Fruit fly (Drosophila melanogaster) whole organism, embryonic: ENCODE results near the gene CG6788.
A peak's percentile ranks its signal among the peaks of the same experiment; 100 is the strongest.

Experiments
- B-H2 ChIP-seq: fragments of 200-800 bp; sonication (Bioruptor generic); optimal IDR thresholded peaks from 2 replicates; lab custom pipeline; 2018; ENCODE audit warnings: missing biosample characterization, mild to moderate bottlenecking, missing genetic modification characterization
- BtbVII ChIP-seq: fragments of 200-800 bp; sonication (Bioruptor generic); optimal IDR thresholded peaks from 3 replicates; lab custom pipeline; 2017; ENCODE audit warnings: missing biosample characterization, mild to moderate bottlenecking, missing genetic modification characterization
- CG10979 ChIP-seq: fragments of 200-800 bp; sonication (Bioruptor generic); optimal IDR thresholded peaks from 2 replicates; lab custom pipeline; 2018; ENCODE audit warnings: missing biosample characterization, mild to moderate bottlenecking, missing genetic modification characterization, moderate library complexity
- CG12219 ChIP-seq: fragments of 200-800 bp; sonication (Bioruptor generic); optimal IDR thresholded peaks from 3 replicates; lab custom pipeline; 2018; ENCODE audit warnings: missing biosample characterization, mild to moderate bottlenecking, missing genetic modification characterization
- CG12769 ChIP-seq: fragments of 200-800 bp; sonication (Bioruptor generic); optimal IDR thresholded peaks from 2 replicates; lab custom pipeline; 2019; ENCODE audit warnings: missing biosample characterization, mild to moderate bottlenecking, missing genetic modification characterization, moderate library complexity
- CG12942 ChIP-seq: fragments of 200-800 bp; sonication (Bioruptor generic); optimal IDR thresholded peaks from 3 replicates; lab custom pipeline; 2016; ENCODE audit warnings: missing biosample characterization, missing genetic modification characterization
- CG16779 ChIP-seq: fragments of 200-800 bp; sonication (Bioruptor generic); IDR thresholded peaks from 2 replicates; pipeline ENCODE4 v1.3.6; 2022; ENCODE audit warnings: missing biosample characterization, missing genetic modification characterization
- CG16815 ChIP-seq: fragments of 200-800 bp; sonication (Bioruptor generic); optimal IDR thresholded peaks from 3 replicates; lab custom pipeline; 2017; ENCODE audit warnings: missing biosample characterization, mild to moderate bottlenecking, missing genetic modification characterization
- CG2116 ChIP-seq: fragments of 200-800 bp; sonication (Bioruptor generic); optimal IDR thresholded peaks from 3 replicates; lab custom pipeline; 2018; ENCODE audit warnings: missing biosample characterization, mild to moderate bottlenecking, missing genetic modification characterization
- CG30020 ChIP-seq: fragments of 200-800 bp; optimal IDR thresholded peaks from 2 replicates; lab custom pipeline; 2019; ENCODE audit warnings: missing biosample characterization, mild to moderate bottlenecking, missing genetic modification characterization, moderate library complexity
- CG31224 ChIP-seq: fragments of 200-800 bp; sonication (Bioruptor generic); IDR thresholded peaks from 2 replicates; pipeline ENCODE4 v1.3.6; 2022; ENCODE audit warnings: missing biosample characterization, missing genetic modification characterization
- CG31365 ChIP-seq: fragments of 200-800 bp; sonication (Bioruptor generic); optimal IDR thresholded peaks from 2 replicates; lab custom pipeline; 2018; ENCODE audit warnings: missing biosample characterization, mild to moderate bottlenecking, missing genetic modification characterization
- CG31441 ChIP-seq: fragments of 200-800 bp; sonication (Bioruptor generic); IDR thresholded peaks from 2 replicates; pipeline ENCODE4 v1.3.6; 2022; ENCODE audit warnings: missing biosample characterization, missing genetic modification characterization
- CG6854 ChIP-seq: fragments of 200-800 bp; sonication (Bioruptor generic); optimal IDR thresholded peaks from 3 replicates; lab custom pipeline; 2017; ENCODE audit warnings: missing biosample characterization, mild to moderate bottlenecking, missing genetic modification characterization
- CG7963 ChIP-seq: fragments of 200-800 bp; sonication (Bioruptor generic); IDR thresholded peaks from 3 replicates; pipeline ENCODE4 v1.3.6; 2022; ENCODE audit warnings: missing biosample characterization, missing genetic modification characterization; ENCODE audit not compliant: partially characterized antibody
- CG8290 ChIP-seq, 3 experiments: fragments of 200-800 bp; sonication (Bioruptor generic); optimal IDR thresholded peaks; 2 replicates each; lab custom pipeline; 2016 to 2019; ENCODE audit warnings: missing biosample characterization in 3 of 3, missing genetic modification characterization in 3 of 3, mild to moderate bottlenecking in 2 of 3, moderate library complexity in 1 of 3
- CG9876 ChIP-seq: fragments of 200-800 bp; sonication (Bioruptor generic); optimal IDR thresholded peaks from 2 replicates; lab custom pipeline; 2016; ENCODE audit warnings: missing biosample characterization, missing genetic modification characterization
- CTCF ChIP-seq: fragments of 200-800 bp; sonication (Bioruptor generic); optimal IDR thresholded peaks from 2 replicates; lab custom pipeline; 2017; ENCODE audit warnings: missing biosample characterization, mild to moderate bottlenecking, missing genetic modification characterization, moderate library complexity
- D19B ChIP-seq: fragments of 200-800 bp; sonication (Bioruptor generic); optimal IDR thresholded peaks from 2 replicates; lab custom pipeline; 2017; ENCODE audit warnings: missing biosample characterization, mild to moderate bottlenecking, missing genetic modification characterization
- Dfd ChIP-seq, 2 experiments: fragments of >200 bp; optimal IDR thresholded peaks; 2 replicates each; lab custom pipeline; 2017; ENCODE audit warnings: missing biosample characterization in 2 of 2, missing genetic modification characterization in 2 of 2
- Drgx ChIP-seq: fragments of 200-800 bp; sonication (Bioruptor generic); IDR thresholded peaks from 2 replicates; pipeline ENCODE4 v1.3.6; 2022; ENCODE audit warnings: missing biosample characterization, missing genetic modification characterization
- Ets65A ChIP-seq: fragments of 200-800 bp; sonication (Bioruptor generic); peaks from one replicate; lab custom pipeline; 2016; ENCODE audit warnings: missing biosample characterization, missing genetic modification characterization
- H15 ChIP-seq: fragments of 200-800 bp; sonication (Bioruptor generic); IDR thresholded peaks from 3 replicates; pipeline ENCODE4 v1.3.6; 2022; ENCODE audit warnings: missing biosample characterization, missing genetic modification characterization
- Lhr ChIP-seq: fragments of 200-800 bp; sonication (Bioruptor generic); optimal IDR thresholded peaks from 3 replicates; lab custom pipeline; 2017; ENCODE audit warnings: mild to moderate bottlenecking, missing biosample characterization, missing genetic modification reagents, missing genetic modification characterization
- Med ChIP-seq: fragments of 200-800 bp; sonication (Bioruptor generic); peaks from one replicate; lab custom pipeline; 2016; ENCODE audit warnings: missing biosample characterization, missing genetic modification characterization, mild to moderate bottlenecking, inconsistent platforms, moderate library complexity
- Oli ChIP-seq: fragments of 200-800 bp; sonication (Bioruptor generic); optimal IDR thresholded peaks from 2 replicates; lab custom pipeline; 2018; ENCODE audit warnings: missing biosample characterization, mild to moderate bottlenecking, missing genetic modification characterization, moderate library complexity
- Sox100B ChIP-seq: fragments of 200-800 bp; sonication (Bioruptor generic); optimal IDR thresholded peaks from 3 replicates; lab custom pipeline; 2018; ENCODE audit warnings: missing biosample characterization, mild to moderate bottlenecking, missing genetic modification characterization
- Sox102F ChIP-seq: fragments of 200-800 bp; sonication (Bioruptor generic); optimal IDR thresholded peaks from 2 replicates; lab custom pipeline; 2018; ENCODE audit warnings: missing biosample characterization, mild to moderate bottlenecking, missing genetic modification characterization, moderate library complexity
- Xbp1 ChIP-seq: fragments of 200-800 bp; sonication (Bioruptor generic); optimal IDR thresholded peaks from 3 replicates; lab custom pipeline; 2016; ENCODE audit warnings: missing biosample characterization, mild to moderate bottlenecking, missing genetic modification characterization
- YL-1 ChIP-seq: fragments of 200-800 bp; sonication (Bioruptor generic); optimal IDR thresholded peaks from 3 replicates; lab custom pipeline; 2017; ENCODE audit warnings: missing biosample characterization, mild to moderate bottlenecking, missing genetic modification characterization
- amos ChIP-seq: fragments of 200-800 bp; sonication (Bioruptor generic); IDR thresholded peaks from 2 replicates; pipeline ENCODE4 v1.3.6; 2022; ENCODE audit warnings: missing biosample characterization, missing genetic modification characterization; ENCODE audit not compliant: partially characterized antibody
- ap ChIP-seq: fragments of 200-800 bp; sonication (Bioruptor generic); IDR thresholded peaks from 2 replicates; pipeline ENCODE4 v1.3.6; 2022; ENCODE audit warnings: missing biosample characterization, missing genetic modification characterization
- dm ChIP-seq: fragments of 200-800 bp; sonication (Bioruptor generic); optimal IDR thresholded peaks from 3 replicates; lab custom pipeline; 2016; ENCODE audit warnings: missing biosample characterization, missing genetic modification characterization
- dmrt99B ChIP-seq: fragments of 200-800 bp; sonication (Bioruptor generic); optimal IDR thresholded peaks from 2 replicates; lab custom pipeline; 2018; ENCODE audit warnings: missing biosample characterization, mild to moderate bottlenecking, missing genetic modification characterization, moderate library complexity
- ftz-f1 ChIP-seq: fragments of 200-800 bp; sonication (Bioruptor generic); optimal IDR thresholded peaks from 2 replicates; lab custom pipeline; 2016; ENCODE audit warnings: missing biosample characterization, missing genetic modification characterization
- gce ChIP-seq: fragments of 200-800 bp; sonication (Bioruptor generic); IDR thresholded peaks from 3 replicates; pipeline ENCODE4 v1.3.6; 2022; ENCODE audit warnings: missing biosample characterization, missing genetic modification characterization
- gcm ChIP-seq: fragments of 200-800 bp; sonication (Bioruptor generic); optimal IDR thresholded peaks from 2 replicates; lab custom pipeline; 2019; ENCODE audit warnings: missing biosample characterization, mild to moderate bottlenecking, missing genetic modification characterization, moderate library complexity
- gcm2 ChIP-seq: fragments of 200-800 bp; sonication (Bioruptor generic); optimal IDR thresholded peaks from 2 replicates; lab custom pipeline; 2016; ENCODE audit warnings: missing biosample characterization, missing genetic modification characterization
- hkb ChIP-seq, 2 experiments: fragments of 200-800 bp in 1 of 2; fragments of >200 bp in 1 of 2; sonication (Bioruptor generic) in 1 of 2; IDR thresholded peaks in 1 of 2; optimal IDR thresholded peaks in 1 of 2; 2 replicates each; pipeline versions ENCODE4 v1.3.6 to Lab custom; 2017 to 2022; ENCODE audit warnings: missing biosample characterization in 1 of 2, missing genetic modification characterization in 1 of 2
- onecut ChIP-seq: fragments of 200-800 bp; sonication (Bioruptor generic); IDR thresholded peaks from 2 replicates; pipeline ENCODE4 v1.3.6; 2022; ENCODE audit warnings: missing biosample characterization, missing genetic modification characterization
- pan ChIP-seq, 4 experiments: fragments of >200 bp in 3 of 4; fragments of 200-800 bp in 1 of 4; sonication (Bioruptor generic) in 1 of 4; optimal IDR thresholded peaks in 3 of 4; IDR thresholded peaks in 1 of 4; 2 replicates each; pipeline versions ENCODE4 v1.3.6 to Lab custom; 2017 to 2022; ENCODE audit warnings: missing biosample characterization in 2 of 4, missing genetic modification characterization in 2 of 4, mixed read lengths in 1 of 4
- repo ChIP-seq: fragments of 200-800 bp; sonication (Bioruptor generic); optimal IDR thresholded peaks from 2 replicates; lab custom pipeline; 2016; ENCODE audit warnings: missing biosample characterization, missing genetic modification characterization
- stwl ChIP-seq: fragments of 200-800 bp; sonication (Bioruptor generic); optimal IDR thresholded peaks from 3 replicates; lab custom pipeline; 2018; ENCODE audit warnings: missing biosample characterization, mild to moderate bottlenecking, missing genetic modification characterization, moderate library complexity
- tna ChIP-seq: fragments of 200-800 bp; sonication (Bioruptor generic); IDR thresholded peaks from 2 replicates; pipeline ENCODE4 v1.3.6; 2022; ENCODE audit warnings: missing biosample characterization, missing genetic modification characterization; ENCODE audit not compliant: partially characterized antibody
- vfl ChIP-seq: fragments of 200-800 bp; sonication (Bioruptor generic); optimal IDR thresholded peaks from 2 replicates; lab custom pipeline; 2016; ENCODE audit warnings: missing biosample characterization, missing genetic modification characterization
- wek ChIP-seq: fragments of 200-800 bp; sonication (Bioruptor generic); optimal IDR thresholded peaks from 3 replicates; lab custom pipeline; 2018; ENCODE audit warnings: missing biosample characterization, mild to moderate bottlenecking, missing genetic modification characterization, moderate library complexity
- yki ChIP-seq: fragments of >200 bp; optimal IDR thresholded peaks from 3 replicates; lab custom pipeline; 2018
- zf30C ChIP-seq: fragments of 200-800 bp; sonication (Bioruptor generic); optimal IDR thresholded peaks from 3 replicates; lab custom pipeline; 2018; ENCODE audit warnings: missing biosample characterization, mild to moderate bottlenecking, missing genetic modification characterization

Gene CG6788

DNA sequence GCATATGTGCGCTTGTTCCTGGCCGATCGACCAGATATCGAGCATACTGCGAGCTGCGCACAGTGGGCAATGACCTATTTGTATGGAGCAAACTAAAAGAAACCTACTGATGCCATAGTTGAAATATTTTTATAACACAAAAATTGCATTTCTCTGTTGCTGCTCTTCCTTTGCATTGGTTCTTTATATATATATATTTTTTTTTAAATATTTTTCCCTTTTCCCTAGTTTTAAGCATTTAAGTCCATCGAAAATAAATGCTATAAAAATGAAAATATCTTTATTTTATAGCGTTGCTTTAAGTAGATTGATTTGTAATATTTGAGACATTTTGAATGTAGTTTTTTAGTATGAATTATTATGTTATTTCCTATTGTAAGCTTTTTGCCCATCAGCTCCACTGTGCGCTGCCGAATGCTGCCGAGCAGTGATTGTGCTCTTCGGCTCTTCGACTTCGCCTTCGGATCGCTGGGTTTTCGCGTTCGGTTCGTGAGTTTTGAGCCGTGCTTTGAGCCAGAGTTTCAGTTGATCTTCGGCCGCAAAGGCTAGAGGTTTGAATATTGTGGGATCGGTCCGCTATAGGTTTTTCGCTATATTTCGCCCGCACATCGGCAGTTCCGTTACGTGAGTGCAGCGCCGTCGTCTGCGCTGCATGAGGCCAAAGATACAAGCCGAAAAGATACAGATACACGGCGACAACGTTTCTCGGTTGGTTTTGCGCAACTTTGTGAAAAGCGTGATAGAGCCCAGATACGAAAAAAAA, 23.1 kb downstream of the CG6788 start, which contains the start of gene CG6847 (continued):
- peak; percentile 17 for TF ChIP-seq D19B (GFP tag; lab: Kevin White, UChicago)
- TF ChIP-seq onecut: no peak
- TF ChIP-seq CG6854: no peak
- TF ChIP-seq hkb (optimal IDR thresholded peaks at IDR 0.05; lab: Kevin White, UChicago): no peak
- TF ChIP-seq hkb (GFP tag; IDR thresholded peaks at IDR 0.05; lab: Robert Waterston, UW): peak; percentile 41; the same call in 1 of the 2 replicates
- peak; percentile 26 for TF ChIP-seq CG8290 (GFP tag; optimal IDR thresholded peaks at IDR 0.05; lab: Kevin White, UChicago)
- peak; percentile 25 to 36 for TF ChIP-seq CG8290 (tag; optimal IDR thresholded peaks at IDR 0.05; lab: Kevin White, UChicago)
- TF ChIP-seq vfl (GFP tag; lab: Kevin White, UChicago): no peak
- no peak for TF ChIP-seq dm (GFP tag; lab: Kevin White, UChicago)
- no peak for TF ChIP-seq CG7963
- TF ChIP-seq wek: no peak
- TF ChIP-seq repo (GFP tag; lab: Kevin White, UChicago): no peak
- TF ChIP-seq CG12769 (tag; lab: Kevin White, UChicago): no peak

dm6 chrX:17912514-17912913, 24.5 kb downstream of the CG6788 start:
- TF ChIP-seq Med (peak; percentile 6), Sox100B (GFP tag; lab: Kevin White, UChicago) (no peak), CG12219 (GFP tag; lab: Kevin White, UChicago) (no peak), stwl (peak; percentile 38), yki (no peak), Xbp1 (GFP tag; lab: Kevin White, UChicago) (no peak), CG9876 (GFP tag; lab: Kevin White, UChicago) (no peak), CG16815 (GFP tag; lab: Kevin White, UChicago) (no peak), Ets65A (GFP tag; lab: Kevin White, UChicago) (peak; percentile 61), gcm2 (GFP tag; lab: Kevin White, UChicago) (no peak), CG16779 (GFP tag; lab: Robert Waterston, UW) (no peak), gce (GFP tag; lab: Robert Waterston, UW) (no peak), BtbVII (no peak), CG31365 (peak; percentile 87), ap (GFP tag; lab: Robert Waterston, UW) (no peak), zf30C (GFP tag; lab: Kevin White, UChicago) (peak; percentile 64), CG8290 (GFP tag; optimal IDR thresholded peaks at IDR 0.05; lab: Kevin White, UChicago) (peak; percentile 21), CG8290 (tag; optimal IDR thresholded peaks at IDR 0.05; lab: Kevin White, UChicago) (no peak), YL-1 (no peak), H15 (GFP tag; lab: Robert Waterston, UW) (no peak), CG30020 (tag; lab: Kevin White, UChicago) (no peak), CG10979 (tag; lab: Kevin White, UChicago) (no peak), amos (GFP tag; lab: Robert Waterston, UW) (no peak), Dfd (GFP tag; optimal IDR thresholded peaks at IDR 0.05; lab: Kevin White, UChicago) (peak in 1 of 2 experiments; percentile 40), ftz-f1 (no peak), CTCF (peak; percentile 72), tna (GFP tag; lab: Robert Waterston, UW) (no peak), gcm (GFP tag; lab: Kevin White, UChicago) (no peak), D19B (GFP tag; lab: Kevin White, UChicago) (no peak)
- TF ChIP-seq, all 482 proteins: peak for 8

DNA sequence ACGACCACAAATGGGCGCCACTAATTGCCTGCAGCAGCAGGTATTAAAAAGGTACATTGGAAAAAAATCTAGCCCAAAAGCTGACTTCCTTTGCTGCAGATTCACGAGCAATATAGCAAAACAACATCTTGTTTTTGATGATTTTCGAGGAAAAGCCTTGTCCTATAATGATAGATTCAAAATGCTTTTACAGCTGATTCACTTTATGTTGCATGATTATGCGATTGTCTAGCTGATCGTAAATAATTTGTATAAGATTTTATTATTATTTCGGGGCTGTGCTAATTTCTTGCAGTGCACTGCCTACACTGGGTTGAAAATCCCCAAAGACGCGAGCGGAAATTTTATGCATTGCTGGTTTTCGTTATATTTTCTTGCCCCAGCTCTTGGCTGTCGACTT, 26.5 kb downstream of the CG6788 start:
- TF ChIP-seq CG31441 (0 out of 2 replicates have a peak, but pooled peaks have one; percentile 22), CG12942 (no peak), Lhr (no peak), CG31224 (GFP tag; lab: Robert Waterston, UW) (no peak), Drgx (GFP tag; lab: Robert Waterston, UW) (peak; percentile 52; the same call in 1 of the 2 replicates), B-H2 (GFP tag; lab: Kevin White, UChicago) (no peak), CG2116 (no peak), Oli (peak; percentile 10), dmrt99B (tag; lab: Kevin White, UChicago) (peak; percentile 50), Sox102F (GFP tag; lab: Kevin White, UChicago) (peak; percentile 10), CG30020 (tag; lab: Kevin White, UChicago) (no peak), pan (optimal IDR thresholded peaks at IDR 0.05; lab: Kevin White, UChicago) (no peak), pan (GFP tag; optimal IDR thresholded peaks at IDR 0.05 in 1 of 2, IDR thresholded peaks at IDR 0.05 in 1 of 2) (no peak)
